Fruit fly (Drosophila melanogaster) whole organism, embryonic: ENCODE data around the gene CG17768.

Experiments used
- Ada2b ChIP-seq: fragments of 200-800 bp; sonication (Bioruptor generic); IDR thresholded peaks from 2 replicates; pipeline ENCODE4 v1.3.6; 2022; ENCODE audit warnings: missing biosample characterization, missing genetic modification characterization
- Asciz ChIP-seq: fragments of 200-800 bp; sonication (Bioruptor generic); optimal IDR thresholded peaks from 2 replicates; lab custom pipeline; 2017; ENCODE audit warnings: missing biosample characterization, mild to moderate bottlenecking, missing genetic modification characterization, missing genetic modification reagents
- CG10147 ChIP-seq: fragments of 200-800 bp; sonication (Bioruptor generic); optimal IDR thresholded peaks from 2 replicates; lab custom pipeline; 2019; ENCODE audit warnings: missing biosample characterization, mild to moderate bottlenecking, missing genetic modification characterization, moderate library complexity
- CG10431 ChIP-seq: fragments of 200-800 bp; sonication (Bioruptor generic); optimal IDR thresholded peaks from 3 replicates; lab custom pipeline; 2018; ENCODE audit warnings: missing biosample characterization, mild to moderate bottlenecking, missing genetic modification characterization
- CG10565 ChIP-seq: fragments of 200-800 bp; sonication (Bioruptor generic); optimal IDR thresholded peaks from 3 replicates; lab custom pipeline; 2016; ENCODE audit warnings: missing biosample characterization, mild to moderate bottlenecking, missing genetic modification characterization
- CG11093 ChIP-seq: fragments of 200-800 bp; sonication (Bioruptor generic); IDR thresholded peaks from 3 replicates; pipeline ENCODE4 v1.3.6; 2022; ENCODE audit warnings: missing biosample characterization, missing genetic modification characterization
- CG11247 ChIP-seq: fragments of 200-800 bp; sonication (Bioruptor generic); IDR thresholded peaks from 2 replicates; pipeline ENCODE4 v1.3.6; 2022; ENCODE audit warnings: missing biosample characterization, missing genetic modification characterization
- CG13624 ChIP-seq: fragments of 200-800 bp; sonication (Bioruptor generic); optimal IDR thresholded peaks from 2 replicates; lab custom pipeline; 2016; ENCODE audit warnings: missing biosample characterization, missing genetic modification characterization
- CG14050 ChIP-seq: fragments of 200-800 bp; sonication (Bioruptor generic); IDR thresholded peaks from 3 replicates; pipeline ENCODE4 v1.3.6; 2022; ENCODE audit warnings: missing biosample characterization, missing genetic modification characterization
- CG3407 ChIP-seq: fragments of 200-800 bp; sonication (Bioruptor generic); optimal IDR thresholded peaks from 2 replicates; lab custom pipeline; 2018; ENCODE audit warnings: missing biosample characterization, mild to moderate bottlenecking, missing genetic modification characterization
- CG4707 ChIP-seq: fragments of 200-800 bp; sonication (Bioruptor generic); optimal IDR thresholded peaks from 2 replicates; lab custom pipeline; 2018; ENCODE audit warnings: missing biosample characterization, mild to moderate bottlenecking, missing genetic modification characterization, moderate library complexity
- CG4820 ChIP-seq: fragments of 200-800 bp; sonication (Bioruptor generic); optimal IDR thresholded peaks from 3 replicates; lab custom pipeline; 2016; ENCODE audit warnings: missing biosample characterization, missing genetic modification characterization
- CG6254 ChIP-seq: fragments of 200-800 bp; sonication (Bioruptor generic); optimal IDR thresholded peaks from 3 replicates; lab custom pipeline; 2017; ENCODE audit warnings: mild to moderate bottlenecking, missing biosample characterization, missing genetic modification reagents, missing genetic modification characterization
- CG7745 ChIP-seq: fragments of 200-800 bp; sonication (Bioruptor generic); optimal IDR thresholded peaks from 2 replicates; lab custom pipeline; 2018; ENCODE audit warnings: missing biosample characterization, mild to moderate bottlenecking, missing genetic modification characterization, moderate library complexity
- CHES-1-like ChIP-seq: fragments of 200-800 bp; sonication (Bioruptor generic); optimal IDR thresholded peaks from 2 replicates; lab custom pipeline; 2016; ENCODE audit warnings: missing biosample characterization, missing genetic modification characterization
- CTCF ChIP-seq: fragments of 200-800 bp; sonication (Bioruptor generic); optimal IDR thresholded peaks from 2 replicates; lab custom pipeline; 2017; ENCODE audit warnings: missing biosample characterization, mild to moderate bottlenecking, missing genetic modification characterization, moderate library complexity
- Deaf1 ChIP-seq: fragments of 200-800 bp; optimal IDR thresholded peaks from 3 replicates; lab custom pipeline; 2019; ENCODE audit warnings: missing biosample characterization, mild to moderate bottlenecking, missing genetic modification characterization, moderate library complexity
- Dek ChIP-seq: fragments of 200-800 bp; sonication (Bioruptor generic); optimal IDR thresholded peaks from 3 replicates; lab custom pipeline; 2019; ENCODE audit warnings: missing biosample characterization, mild to moderate bottlenecking, missing genetic modification characterization, moderate library complexity
- Drgx ChIP-seq: fragments of 200-800 bp; sonication (Bioruptor generic); IDR thresholded peaks from 2 replicates; pipeline ENCODE4 v1.3.6; 2022; ENCODE audit warnings: missing biosample characterization, missing genetic modification characterization
- Ets97D ChIP-seq: fragments of 200-800 bp; sonication (Bioruptor generic); optimal IDR thresholded peaks from 3 replicates; lab custom pipeline; 2016; ENCODE audit warnings: missing biosample characterization, missing genetic modification characterization
- Gsc ChIP-seq: fragments of 200-800 bp; sonication (Bioruptor generic); IDR thresholded peaks from 2 replicates; pipeline ENCODE4 v1.3.6; 2022; ENCODE audit warnings: missing biosample characterization, missing genetic modification characterization
- H15 ChIP-seq: fragments of 200-800 bp; sonication (Bioruptor generic); IDR thresholded peaks from 3 replicates; pipeline ENCODE4 v1.3.6; 2022; ENCODE audit warnings: missing biosample characterization, missing genetic modification characterization
- Hmr ChIP-seq: fragments of 200-800 bp; sonication (Bioruptor generic); optimal IDR thresholded peaks from 3 replicates; lab custom pipeline; 2017; ENCODE audit warnings: mild to moderate bottlenecking, missing biosample characterization, missing genetic modification reagents, missing genetic modification characterization
- MESR4 ChIP-seq: fragments of 200-800 bp; sonication (Bioruptor generic); optimal IDR thresholded peaks from 2 replicates; lab custom pipeline; 2018; ENCODE audit warnings: missing biosample characterization, mild to moderate bottlenecking, missing genetic modification characterization, moderate library complexity
- Myb ChIP-seq: fragments of 200-800 bp; sonication (Bioruptor generic); optimal IDR thresholded peaks from 2 replicates; lab custom pipeline; 2016; ENCODE audit warnings: missing biosample characterization, missing genetic modification characterization
- Oli ChIP-seq: fragments of 200-800 bp; sonication (Bioruptor generic); optimal IDR thresholded peaks from 2 replicates; lab custom pipeline; 2018; ENCODE audit warnings: missing biosample characterization, mild to moderate bottlenecking, missing genetic modification characterization, moderate library complexity
- Side ChIP-seq: fragments of 200-800 bp; sonication (Bioruptor generic); optimal IDR thresholded peaks from 2 replicates; lab custom pipeline; 2016; ENCODE audit warnings: missing biosample characterization, missing genetic modification characterization
- Sry-β ChIP-seq: fragments of 200-800 bp; sonication (Bioruptor generic); optimal IDR thresholded peaks from 2 replicates; lab custom pipeline; 2018; ENCODE audit warnings: missing biosample characterization, mild to moderate bottlenecking, missing genetic modification characterization, moderate library complexity
- Ssrp ChIP-seq: fragments of 200-800 bp; sonication (Bioruptor generic); optimal IDR thresholded peaks from 2 replicates; lab custom pipeline; 2018; ENCODE audit warnings: missing biosample characterization, mild to moderate bottlenecking, missing genetic modification characterization, moderate library complexity
- Taf1 ChIP-seq: fragments of 200-800 bp; sonication (Bioruptor generic); IDR thresholded peaks from 2 replicates; pipeline ENCODE4 v1.3.6; 2022; ENCODE audit warnings: missing biosample characterization, missing genetic modification characterization
- Xrp1 ChIP-seq: fragments of 200-800 bp; sonication (Bioruptor generic); IDR thresholded peaks from 2 replicates; pipeline ENCODE4 v1.3.6; 2022; ENCODE audit warnings: missing biosample characterization, missing genetic modification characterization
- ac ChIP-seq: fragments of 200-800 bp; sonication (Bioruptor generic); optimal IDR thresholded peaks from 3 replicates; lab custom pipeline; 2017; ENCODE audit warnings: missing biosample characterization, mild to moderate bottlenecking, missing genetic modification characterization
- aop ChIP-seq: fragments of 200-800 bp; sonication (Bioruptor generic); IDR thresholded peaks from 2 replicates; pipeline ENCODE4 v1.3.6; 2022; ENCODE audit warnings: missing biosample characterization, missing genetic modification characterization
- ara ChIP-seq: fragments of 200-800 bp; sonication (Bioruptor generic); IDR thresholded peaks from 2 replicates; pipeline ENCODE4 v1.3.6; 2022; ENCODE audit warnings: missing biosample characterization, missing genetic modification characterization
- bbx ChIP-seq: fragments of 200-800 bp; sonication (Bioruptor generic); IDR thresholded peaks from 2 replicates; pipeline ENCODE4 v1.3.6; 2022; ENCODE audit warnings: missing biosample characterization, missing genetic modification characterization; ENCODE audit not compliant: partially characterized antibody
- chif ChIP-seq, 2 experiments: fragments of 200-800 bp; sonication (Bioruptor generic); optimal IDR thresholded peaks; 3 replicates each; lab custom pipeline; 2016; ENCODE audit warnings: missing biosample characterization in 2 of 2, missing genetic modification characterization in 2 of 2
- dati ChIP-seq: fragments of 200-800 bp; sonication (Bioruptor generic); IDR thresholded peaks from 2 replicates; pipeline ENCODE4 v1.3.6; 2022; ENCODE audit warnings: missing biosample characterization, missing genetic modification characterization
- dm ChIP-seq: fragments of 200-800 bp; sonication (Bioruptor generic); optimal IDR thresholded peaks from 3 replicates; lab custom pipeline; 2016; ENCODE audit warnings: missing biosample characterization, missing genetic modification characterization
- emc ChIP-seq: fragments of 200-800 bp; sonication (Bioruptor generic); optimal IDR thresholded peaks from 2 replicates; lab custom pipeline; 2016; ENCODE audit warnings: missing biosample characterization, missing genetic modification characterization
- inv ChIP-seq: fragments of 200-800 bp; sonication (Bioruptor generic); IDR thresholded peaks from 2 replicates; pipeline ENCODE4 v1.3.6; 2022; ENCODE audit warnings: missing biosample characterization, missing genetic modification characterization; ENCODE audit not compliant: partially characterized antibody
- jing ChIP-seq: fragments of 200-800 bp; sonication (Bioruptor generic); optimal IDR thresholded peaks from 2 replicates; lab custom pipeline; 2018; ENCODE audit warnings: missing biosample characterization, mild to moderate bottlenecking, missing genetic modification characterization
- kay ChIP-seq: fragments of 200-800 bp; sonication (Bioruptor generic); optimal IDR thresholded peaks from 2 replicates; lab custom pipeline; 2016; ENCODE audit warnings: missing biosample characterization, missing genetic modification characterization
- kni ChIP-seq: fragments of 200-800 bp; sonication (Bioruptor generic); optimal IDR thresholded peaks from 3 replicates; lab custom pipeline; 2017; ENCODE audit warnings: mild to moderate bottlenecking, missing biosample characterization, missing genetic modification reagents, missing genetic modification characterization
- knrl ChIP-seq: fragments of 200-800 bp; sonication (Bioruptor generic); IDR thresholded peaks from 3 replicates; pipeline ENCODE4 v1.3.6; 2022; ENCODE audit warnings: missing biosample characterization, missing genetic modification characterization; ENCODE audit not compliant: partially characterized antibody
- scrt ChIP-seq: fragments of 200-800 bp; sonication (Bioruptor generic); optimal IDR thresholded peaks from 2 replicates; lab custom pipeline; 2018; ENCODE audit warnings: missing biosample characterization, mild to moderate bottlenecking, missing genetic modification characterization, moderate library complexity
- seq ChIP-seq: fragments of 200-800 bp; sonication (Bioruptor generic); IDR thresholded peaks from 2 replicates; pipeline ENCODE4 v1.3.6; 2022; ENCODE audit warnings: missing biosample characterization, missing genetic modification characterization
- sima ChIP-seq: fragments of 200-800 bp; sonication (Bioruptor generic); optimal IDR thresholded peaks from 2 replicates; lab custom pipeline; 2016; ENCODE audit warnings: missing biosample characterization, missing genetic modification characterization
- so ChIP-seq: fragments of 200-800 bp; sonication (Bioruptor generic); IDR thresholded peaks from 3 replicates; pipeline ENCODE4 v1.3.6; 2022; ENCODE audit warnings: missing biosample characterization, missing genetic modification characterization
- sug ChIP-seq: fragments of 200-800 bp; optimal IDR thresholded peaks from 2 replicates; lab custom pipeline; 2019; ENCODE audit warnings: missing biosample characterization, mild to moderate bottlenecking, missing genetic modification characterization, moderate library complexity
- zfh2 ChIP-seq: fragments of 200-800 bp; sonication (Bioruptor generic); optimal IDR thresholded peaks from 2 replicates; lab custom pipeline; 2016; ENCODE audit warnings: missing biosample characterization, missing genetic modification characterization

The CG17768 gene

DNA sequence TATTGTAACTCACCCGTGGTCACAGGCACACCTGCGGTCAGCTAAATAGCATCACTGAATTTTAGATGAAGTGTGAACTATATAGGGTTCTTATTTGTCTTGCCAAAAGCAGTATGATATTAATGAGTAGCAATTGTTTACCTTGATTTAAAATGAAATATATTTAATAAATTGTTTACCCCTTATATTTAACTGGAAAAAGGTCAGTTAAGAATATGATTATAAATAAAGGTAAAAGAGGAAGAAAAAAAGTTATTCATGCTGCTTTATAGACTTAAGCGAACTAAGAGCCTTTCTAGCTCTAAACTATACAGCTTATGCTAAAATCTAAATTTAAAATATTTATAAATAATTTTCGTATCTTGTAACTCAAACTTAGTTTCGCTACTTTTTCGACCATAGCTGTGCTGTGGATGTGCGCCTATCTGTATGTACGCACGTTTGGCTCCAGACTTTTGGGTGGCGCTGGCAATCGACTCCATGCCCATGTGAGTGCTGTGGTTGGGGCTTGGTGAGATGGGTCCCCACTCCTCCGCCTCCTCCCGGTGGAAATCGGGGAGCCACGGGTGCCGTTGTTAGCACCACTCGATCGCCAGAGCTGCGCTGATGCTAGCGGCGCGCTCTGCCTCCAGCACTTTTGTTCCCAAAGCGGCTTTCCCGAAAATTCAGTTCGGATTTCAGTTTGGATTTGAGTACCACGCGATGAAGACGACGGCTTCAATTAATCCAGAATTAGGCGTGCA is 37.2 kb upstream of the CG17768 start, which contains the start of gene loh (continued):
- TF ChIP-seq kay (GFP tag; lab: Kevin White, UChicago) (no peak), emc (GFP tag; lab: Kevin White, UChicago) (no peak), seq (GFP tag; lab: Robert Waterston, UW) (0 out of 2 replicates have a peak, but pooled peaks have one; percentile 22), scrt (GFP tag; lab: Kevin White, UChicago) (no peak), Taf1 (0 out of 2 replicates have a peak, but pooled peaks have one; percentile 26), knrl (GFP tag; lab: Robert Waterston, UW) (no peak), Side (GFP tag; lab: Kevin White, UChicago) (no peak), ara (GFP tag; lab: Robert Waterston, UW) (no peak; the same call in 1 of the 2 replicates), CG4707 (no peak), so (GFP tag; lab: Robert Waterston, UW) (no peak; the same call in 2 of the 3 replicates), kni (GFP tag; lab: Kevin White, UChicago) (no peak), aop (GFP tag; lab: Robert Waterston, UW) (no peak), CG4820 (GFP tag; lab: Kevin White, UChicago) (peak; percentile 52), Drgx (no peak), zfh2 (GFP tag; lab: Kevin White, UChicago) (no peak), Deaf1 (tag; lab: Kevin White, UChicago) (no peak), CG11093 (GFP tag; lab: Robert Waterston, UW) (no peak), Sry-β (GFP tag; lab: Kevin White, UChicago) (peak; percentile 30), CG10147 (GFP tag; lab: Kevin White, UChicago) (peak; percentile 47), Oli (tag; lab: Kevin White, UChicago) (peak; percentile 74), Ada2b (GFP tag; lab: Robert Waterston, UW) (no peak), CG14050 (no peak), CG7745 (tag; lab: Kevin White, UChicago) (no peak), jing (GFP tag; lab: Kevin White, UChicago) (no peak), Asciz (GFP tag; lab: Kevin White, UChicago) (peak; percentile 60), Ssrp (peak; percentile 63), dm (GFP tag; lab: Kevin White, UChicago) (no peak), Dek (no peak), inv (no peak), CG13624 (no peak), CG10431 (GFP tag; lab: Kevin White, UChicago) (peak; percentile 25), CTCF (GFP tag; lab: Kevin White, UChicago) (no peak), chif (GFP tag; optimal IDR thresholded peaks at IDR 0.05; lab: Kevin White, UChicago) (no peak), Myb (no peak), MESR4 (GFP tag; lab: Kevin White, UChicago) (no peak), CG3407 (GFP tag; lab: Kevin White, UChicago) (peak; percentile 40), CG6254 (GFP tag; lab: Kevin White, UChicago) (no peak), CG11247 (no peak), bbx (GFP tag; lab: Robert Waterston, UW) (no peak), sug (tag; lab: Kevin White, UChicago) (peak; percentile 48), dati (GFP tag; lab: Robert Waterston, UW) (no peak), Xrp1 (GFP tag; lab: Robert Waterston, UW) (peak; percentile 57; the same call in 1 of the 2 replicates), sima (GFP tag; lab: Kevin White, UChicago) (no peak), Hmr (no peak), CG10565 (GFP tag; lab: Kevin White, UChicago) (no peak), ac (GFP tag; lab: Kevin White, UChicago) (no peak), CHES-1-like (GFP tag; lab: Kevin White, UChicago) (no peak), Gsc (GFP tag; lab: Robert Waterston, UW) (no peak), Ets97D (GFP tag; lab: Kevin White, UChicago) (no peak), H15 (GFP tag; lab: Robert Waterston, UW) (no peak)
